Fruit fly (Drosophila melanogaster) whole organism, embryonic: ENCODE results near the gene CG12560.

Experiments used
- Ada2b ChIP-seq: fragments of 200-800 bp; sonication (Bioruptor generic); IDR thresholded peaks from 2 replicates; pipeline ENCODE4 v1.3.6; 2022; ENCODE audit warnings: missing biosample characterization, missing genetic modification characterization
- Atf-2 ChIP-seq: fragments of 200-800 bp; sonication (Bioruptor generic); optimal IDR thresholded peaks from 2 replicates; lab custom pipeline; 2016; ENCODE audit warnings: missing biosample characterization, missing genetic modification characterization
- CG10565 ChIP-seq: fragments of 200-800 bp; sonication (Bioruptor generic); optimal IDR thresholded peaks from 3 replicates; lab custom pipeline; 2016; ENCODE audit warnings: missing biosample characterization, mild to moderate bottlenecking, missing genetic modification characterization
- CG11456 ChIP-seq: fragments of 200-800 bp; sonication (Bioruptor generic); IDR thresholded peaks from 3 replicates; pipeline ENCODE4 v1.3.6; 2022; ENCODE audit warnings: missing biosample characterization, missing genetic modification characterization
- CG11695 ChIP-seq: fragments of 200-800 bp; sonication (Bioruptor generic); IDR thresholded peaks from 3 replicates; pipeline ENCODE4 v1.3.6; 2022; ENCODE audit warnings: missing biosample characterization, missing genetic modification characterization
- CG12659 ChIP-seq: fragments of 200-800 bp; sonication (Bioruptor generic); optimal IDR thresholded peaks from 3 replicates; lab custom pipeline; 2017; ENCODE audit warnings: mild to moderate bottlenecking, missing biosample characterization, missing genetic modification reagents, missing genetic modification characterization
- CG13287 ChIP-seq: fragments of 200-800 bp; sonication (Bioruptor generic); IDR thresholded peaks from 2 replicates; pipeline ENCODE4 v1.3.6; 2022; ENCODE audit warnings: missing biosample characterization, missing genetic modification characterization; ENCODE audit not compliant: partially characterized antibody
- CG13624 ChIP-seq: fragments of 200-800 bp; sonication (Bioruptor generic); optimal IDR thresholded peaks from 2 replicates; lab custom pipeline; 2016; ENCODE audit warnings: missing biosample characterization, missing genetic modification characterization
- CG15601 ChIP-seq: fragments of 200-800 bp; sonication (Bioruptor generic); optimal IDR thresholded peaks from 3 replicates; lab custom pipeline; 2019; ENCODE audit warnings: missing biosample characterization, mild to moderate bottlenecking, missing genetic modification characterization, moderate library complexity
- CG1603 ChIP-seq: fragments of 200-800 bp; sonication (Bioruptor generic); optimal IDR thresholded peaks from 2 replicates; lab custom pipeline; 2019; ENCODE audit warnings: missing biosample characterization, mild to moderate bottlenecking, missing genetic modification characterization, moderate library complexity
- CG17328 ChIP-seq: fragments of 200-800 bp; sonication (Bioruptor generic); IDR thresholded peaks from 2 replicates; pipeline ENCODE4 v1.3.6; 2022; ENCODE audit warnings: missing biosample characterization, missing genetic modification characterization
- CG18011 ChIP-seq: fragments of 200-800 bp; sonication (Bioruptor generic); optimal IDR thresholded peaks from 2 replicates; lab custom pipeline; 2017; ENCODE audit warnings: missing biosample characterization, missing genetic modification characterization, mild to moderate bottlenecking, moderate library complexity, missing genotype
- CG18599 ChIP-seq: fragments of 200-800 bp; sonication (Bioruptor generic); optimal IDR thresholded peaks from 3 replicates; lab custom pipeline; 2017; ENCODE audit warnings: missing biosample characterization, missing genetic modification characterization, mild to moderate bottlenecking, moderate library complexity, missing genetic modification reagents
- CG18619 ChIP-seq: fragments of 200-800 bp; sonication (Bioruptor generic); optimal IDR thresholded peaks from 3 replicates; lab custom pipeline; 2017; ENCODE audit warnings: missing biosample characterization, mild to moderate bottlenecking, missing genetic modification characterization
- CG2129 ChIP-seq: fragments of 200-800 bp; sonication (Bioruptor generic); IDR thresholded peaks from 2 replicates; pipeline ENCODE4 v1.3.6; 2022; ENCODE audit warnings: missing biosample characterization, missing genetic modification characterization; ENCODE audit not compliant: partially characterized antibody
- CG34422 ChIP-seq: fragments of 200-800 bp; sonication (Bioruptor generic); IDR thresholded peaks from 3 replicates; pipeline ENCODE4 v1.3.6; 2022; ENCODE audit warnings: missing biosample characterization, missing genetic modification characterization
- CG4820 ChIP-seq: fragments of 200-800 bp; sonication (Bioruptor generic); optimal IDR thresholded peaks from 3 replicates; lab custom pipeline; 2016; ENCODE audit warnings: missing biosample characterization, missing genetic modification characterization
- CG8388 ChIP-seq: fragments of 200-800 bp; sonication (Bioruptor generic); optimal IDR thresholded peaks from 2 replicates; lab custom pipeline; 2019; ENCODE audit warnings: missing biosample characterization, mild to moderate bottlenecking, missing genetic modification characterization, moderate library complexity
- CHES-1-like ChIP-seq: fragments of 200-800 bp; sonication (Bioruptor generic); optimal IDR thresholded peaks from 2 replicates; lab custom pipeline; 2016; ENCODE audit warnings: missing biosample characterization, missing genetic modification characterization
- Doc2 ChIP-seq: fragments of 200-800 bp; sonication (Bioruptor generic); IDR thresholded peaks from 2 replicates; pipeline ENCODE4 v1.3.6; 2022; ENCODE audit warnings: missing biosample characterization, missing genetic modification characterization
- Eip74EF ChIP-seq, 2 experiments: fragments of 200-800 bp in 1 of 2; fragments of >200 bp in 1 of 2; sonication (Bioruptor generic) in 1 of 2; optimal IDR thresholded peaks; 2 replicates each; lab custom pipeline; 2017 to 2019; ENCODE audit warnings: missing biosample characterization in 2 of 2, missing genetic modification characterization in 2 of 2, mild to moderate bottlenecking in 1 of 2, moderate library complexity in 1 of 2
- Fer3 ChIP-seq: fragments of 200-800 bp; sonication (Bioruptor generic); optimal IDR thresholded peaks from 2 replicates; lab custom pipeline; 2018; ENCODE audit warnings: missing biosample characterization, mild to moderate bottlenecking, missing genetic modification characterization, moderate library complexity
- Gsc ChIP-seq: fragments of 200-800 bp; sonication (Bioruptor generic); IDR thresholded peaks from 2 replicates; pipeline ENCODE4 v1.3.6; 2022; ENCODE audit warnings: missing biosample characterization, missing genetic modification characterization
- Gug ChIP-seq: fragments of 200-800 bp; sonication (Bioruptor generic); IDR thresholded peaks from 4 replicates; pipeline ENCODE4 v1.3.6; 2022; ENCODE audit warnings: missing biosample characterization, missing genetic modification characterization
- Hr39 ChIP-seq: fragments of >200 bp; optimal IDR thresholded peaks from 2 replicates; lab custom pipeline; 2017
- Jarid2 ChIP-seq: fragments of 200-800 bp; sonication (Bioruptor generic); optimal IDR thresholded peaks from 3 replicates; lab custom pipeline; 2017; ENCODE audit warnings: mild to moderate bottlenecking, missing biosample characterization, missing genetic modification reagents, missing genetic modification characterization
- MTF-1 ChIP-seq: fragments of 200-800 bp; sonication (Bioruptor generic); optimal IDR thresholded peaks from 2 replicates; lab custom pipeline; 2018; ENCODE audit warnings: missing biosample characterization, mild to moderate bottlenecking, missing genetic modification characterization, borderline replicate concordance
- NK7.1 ChIP-seq: fragments of 200-800 bp; sonication (Bioruptor generic); optimal IDR thresholded peaks from 3 replicates; lab custom pipeline; 2016; ENCODE audit warnings: missing biosample characterization, missing genetic modification characterization
- Optix ChIP-seq: fragments of 200-800 bp; sonication (Bioruptor generic); IDR thresholded peaks from 3 replicates; pipeline ENCODE4 v1.3.6; 2022; ENCODE audit warnings: missing biosample characterization, missing genetic modification characterization
- Sry-δ ChIP-seq: fragments of 200-800 bp; sonication (Bioruptor generic); optimal IDR thresholded peaks from 2 replicates; lab custom pipeline; 2016; ENCODE audit warnings: missing biosample characterization, missing genetic modification characterization
- TFAM ChIP-seq: fragments of 200-800 bp; sonication (Bioruptor generic); optimal IDR thresholded peaks from 2 replicates; lab custom pipeline; 2017; ENCODE audit warnings: missing biosample characterization, missing genetic modification characterization, inconsistent platforms
- amos ChIP-seq: fragments of 200-800 bp; sonication (Bioruptor generic); IDR thresholded peaks from 2 replicates; pipeline ENCODE4 v1.3.6; 2022; ENCODE audit warnings: missing biosample characterization, missing genetic modification characterization; ENCODE audit not compliant: partially characterized antibody
- bbx ChIP-seq: fragments of 200-800 bp; sonication (Bioruptor generic); IDR thresholded peaks from 2 replicates; pipeline ENCODE4 v1.3.6; 2022; ENCODE audit warnings: missing biosample characterization, missing genetic modification characterization; ENCODE audit not compliant: partially characterized antibody
- chm ChIP-seq: fragments of 200-800 bp; sonication (Bioruptor generic); IDR thresholded peaks from 2 replicates; pipeline ENCODE4 v1.3.6; 2022; ENCODE audit warnings: missing biosample characterization, missing genetic modification characterization
- cwo ChIP-seq: fragments of 200-800 bp; sonication (Bioruptor generic); optimal IDR thresholded peaks from 3 replicates; lab custom pipeline; 2017; ENCODE audit warnings: missing biosample characterization, missing genetic modification characterization, mild to moderate bottlenecking, moderate library complexity, missing genetic modification reagents
- dm ChIP-seq: fragments of 200-800 bp; sonication (Bioruptor generic); optimal IDR thresholded peaks from 3 replicates; lab custom pipeline; 2016; ENCODE audit warnings: missing biosample characterization, missing genetic modification characterization
- dmrt11E ChIP-seq: fragments of 200-800 bp; sonication (Bioruptor generic); optimal IDR thresholded peaks from 3 replicates; lab custom pipeline; 2018; ENCODE audit warnings: missing biosample characterization, mild to moderate bottlenecking, missing genetic modification characterization, moderate library complexity
- fd102C ChIP-seq: fragments of 200-800 bp; sonication (Bioruptor generic); optimal IDR thresholded peaks from 2 replicates; lab custom pipeline; 2018; ENCODE audit warnings: missing biosample characterization, mild to moderate bottlenecking, missing genetic modification characterization, moderate library complexity
- gcm ChIP-seq: fragments of 200-800 bp; sonication (Bioruptor generic); optimal IDR thresholded peaks from 2 replicates; lab custom pipeline; 2019; ENCODE audit warnings: missing biosample characterization, mild to moderate bottlenecking, missing genetic modification characterization, moderate library complexity
- gt ChIP-seq: fragments of 200-800 bp; sonication (Bioruptor generic); IDR thresholded peaks from 2 replicates; pipeline ENCODE4 v1.3.6; 2022; ENCODE audit warnings: missing biosample characterization, missing genetic modification characterization
- mirr ChIP-seq: fragments of 200-800 bp; sonication (Bioruptor generic); optimal IDR thresholded peaks from 3 replicates; lab custom pipeline; 2018; ENCODE audit warnings: missing biosample characterization, mild to moderate bottlenecking, missing genetic modification characterization
- odd ChIP-seq: fragments of 200-800 bp; sonication (Bioruptor generic); optimal IDR thresholded peaks from 2 replicates; lab custom pipeline; 2017; ENCODE audit warnings: missing biosample characterization, mild to moderate bottlenecking, missing genetic modification characterization
- peb ChIP-seq: fragments of 200-800 bp; sonication (Bioruptor generic); IDR thresholded peaks from 2 replicates; pipeline ENCODE4 v1.3.6; 2022; ENCODE audit warnings: missing biosample characterization, missing genetic modification characterization
- pum ChIP-seq: fragments of 200-800 bp; sonication (Bioruptor generic); optimal IDR thresholded peaks from 2 replicates; lab custom pipeline; 2016; ENCODE audit warnings: missing biosample characterization, missing genetic modification characterization
- seq ChIP-seq: fragments of 200-800 bp; sonication (Bioruptor generic); IDR thresholded peaks from 2 replicates; pipeline ENCODE4 v1.3.6; 2022; ENCODE audit warnings: missing biosample characterization, missing genetic modification characterization
- slbo ChIP-seq: fragments of 200-800 bp; sonication (Bioruptor generic); IDR thresholded peaks from 2 replicates; pipeline ENCODE4 v1.3.6; 2022; ENCODE audit warnings: missing biosample characterization, missing genetic modification characterization
- tna ChIP-seq: fragments of 200-800 bp; sonication (Bioruptor generic); IDR thresholded peaks from 2 replicates; pipeline ENCODE4 v1.3.6; 2022; ENCODE audit warnings: missing biosample characterization, missing genetic modification characterization; ENCODE audit not compliant: partially characterized antibody

The CG12560 gene

dm6 chr2L:8001694-8002627, 7.3 kb downstream of the CG12560 start (continued):
- TF ChIP-seq CG1603 (tag; lab: Kevin White, UChicago) (peak; percentile 65), seq (GFP tag; lab: Robert Waterston, UW) (peak; percentile 89), mirr (GFP tag; lab: Kevin White, UChicago) (peak; percentile 71), CHES-1-like (GFP tag; lab: Kevin White, UChicago) (peak; percentile 73), CG18011 (peak; percentile 60), CG18619 (GFP tag; lab: Kevin White, UChicago) (peak; percentile 88), CG12659 (GFP tag; lab: Kevin White, UChicago) (peak; percentile 93), CG13624 (GFP tag; lab: Kevin White, UChicago) (peak; percentile 86), slbo (GFP tag; lab: Robert Waterston, UW) (peak; percentile 81), dm (GFP tag; lab: Kevin White, UChicago) (peak; percentile 65), TFAM (GFP tag; lab: Kevin White, UChicago) (no peak), cwo (peak; percentile 100), Sry-δ (GFP tag; lab: Kevin White, UChicago) (peak; percentile 44), chm (GFP tag; lab: Robert Waterston, UW) (peak; percentile 78; the same call in 1 of the 2 replicates), odd (GFP tag; lab: Kevin White, UChicago) (peak; percentile 84), amos (GFP tag; lab: Robert Waterston, UW) (no peak), fd102C (GFP tag; lab: Kevin White, UChicago) (peak; percentile 65), Gsc (GFP tag; lab: Robert Waterston, UW) (no peak), CG2129 (no peak), CG13287 (GFP tag; lab: Robert Waterston, UW) (no peak), Eip74EF (GFP tag; optimal IDR thresholded peaks at IDR 0.05; lab: Kevin White, UChicago) (peak in 1 of 2 experiments; percentile 90), dmrt11E (tag; lab: Kevin White, UChicago) (peak; percentile 84), MTF-1 (no peak), Jarid2 (GFP tag; lab: Kevin White, UChicago) (peak; percentile 71), CG4820 (GFP tag; lab: Kevin White, UChicago) (peak; percentile 80), Atf-2 (GFP tag; lab: Kevin White, UChicago) (peak; percentile 90), CG18599 (GFP tag; lab: Kevin White, UChicago) (peak; percentile 89), Gug (GFP tag; lab: Robert Waterston, UW) (peak; percentile 86), gt (GFP tag; lab: Robert Waterston, UW) (peak; percentile 48; the same call in 1 of the 2 replicates), Doc2 (0 out of 2 replicates have a peak, but pooled peaks have one; percentile 20), Optix (GFP tag; lab: Robert Waterston, UW) (peak; percentile 60; the same call in 1 of the 3 replicates), CG15601 (tag; lab: Kevin White, UChicago) (peak; percentile 65), gcm (GFP tag; lab: Kevin White, UChicago) (peak; percentile 78), NK7.1 (GFP tag; lab: Kevin White, UChicago) (peak; percentile 65), Hr39 (lab: Kevin White, UChicago) (no peak), CG34422 (GFP tag; lab: Robert Waterston, UW) (peak; percentile 90), CG11695 (GFP tag; lab: Robert Waterston, UW) (peak; percentile 93), Ada2b (GFP tag; lab: Robert Waterston, UW) (peak; percentile 90), CG10565 (GFP tag; lab: Kevin White, UChicago) (peak; percentile 39), peb (GFP tag; lab: Robert Waterston, UW) (peak; percentile 66), CG8388 (GFP tag; lab: Kevin White, UChicago) (peak; percentile 74), Fer3 (tag; lab: Kevin White, UChicago) (peak; percentile 73), pum (GFP tag; lab: Kevin White, UChicago) (peak; percentile 71), CG17328 (GFP tag; lab: Robert Waterston, UW) (peak; percentile 71), bbx (GFP tag; lab: Robert Waterston, UW) (no peak), CG11456 (peak; percentile 77), tna (GFP tag; lab: Robert Waterston, UW) (no peak)
